Worm (Caenorhabditis elegans): Measurements from ENCODE around the gene cyp-37A1.
A peak's percentile ranks its signal among the peaks of the same experiment; 100 is the strongest.

Gene cyp-37A1

DNA sequence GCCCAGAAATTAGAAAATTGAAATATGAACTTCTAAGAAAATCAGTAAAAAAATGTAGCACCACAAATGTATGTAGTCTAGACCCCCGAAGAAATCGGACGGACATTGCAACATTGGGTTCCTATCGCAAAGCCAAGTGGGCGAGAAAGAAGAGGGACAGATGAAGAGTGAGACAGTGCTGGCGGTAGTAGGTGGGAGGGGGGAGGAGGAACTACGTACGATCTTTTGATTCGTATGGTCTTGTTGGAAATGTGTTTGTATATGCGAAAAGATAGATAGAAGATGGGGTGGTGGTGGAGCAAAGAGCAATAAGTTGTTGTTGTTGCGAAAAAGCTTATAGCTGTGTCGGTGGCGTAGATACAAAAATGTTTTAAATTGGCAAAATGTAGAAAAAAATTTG is 21.6 kb upstream of the cyp-37A1 start (continued):
- TF ChIP-seq attf-4 (tag; optimal IDR thresholded peaks at IDR 0.05) (no peak), tra-1 (GFP tag; IDR thresholded peaks at IDR 0.05) (0 out of 2 replicates have a peak, but pooled peaks have one; percentile 10), arid-1 (GFP tag; conservative IDR thresholded peaks at IDR 0.05) (no peak), ztf-7 (tag; optimal IDR thresholded peaks at IDR 0.05) (no peak), mes-2 (tag; optimal IDR thresholded peaks at IDR 0.05; ENCODE audit: poor library complexity, severe bottlenecking) (no peak), unc-62 (GFP tag; optimal IDR thresholded peaks at IDR 0.05 in 1 of 2) (no peak), unc-62 (tag; optimal IDR thresholded peaks at IDR 0.05) (no peak), dve-1 (tag; optimal IDR thresholded peaks at IDR 0.05; ENCODE audit: insufficient read depth) (no peak)

- TF ChIP-seq mxl-3 (GFP tag; optimal IDR thresholded peaks at IDR 0.05), result peak; percentile 36
- TF ChIP-seq lsy-2 (tag; optimal IDR thresholded peaks at IDR 0.05), result peak in 1 of 2 experiments; percentile 25
- no peak for TF ChIP-seq duxl-1 (tag; optimal IDR thresholded peaks at IDR 0.05; ENCODE audit: poor library complexity)
- TF ChIP-seq daf-16 (GFP tag; optimal IDR thresholded peaks at IDR 0.05), result no peak
- TF ChIP-seq daf-16 (tag; optimal IDR thresholded peaks at IDR 0.05), result peak; percentile 6
- TF ChIP-seq ceh-44 (GFP tag; IDR thresholded peaks at IDR 0.05), result no peak
- TF ChIP-seq lin-15B (tag; optimal IDR thresholded peaks at IDR 0.05), result no peak
- peak; percentile 95 for TF ChIP-seq aha-1 (tag)
- no peak for TF ChIP-seq T20F7.1 (GFP tag; optimal IDR thresholded peaks at IDR 0.05)
- peak in 1 of 2 experiments; percentile 1 for TF ChIP-seq hif-1 (tag; optimal IDR thresholded peaks at IDR 0.05)
- peak; percentile 25 for TF ChIP-seq hlh-30 (tag; optimal IDR thresholded peaks at IDR 0.05; ENCODE audit: insufficient read depth)
- TF ChIP-seq snpc-1.2 (GFP tag; IDR thresholded peaks at IDR 0.05), result 0 out of 2 replicates have a peak, but pooled peaks have one; percentile 9
- TF ChIP-seq Y5F2A.4 (GFP tag; optimal IDR thresholded peaks at IDR 0.05), result peak; percentile 7
- no peak for TF ChIP-seq fkh-10 (GFP tag; optimal IDR thresholded peaks at IDR 0.05)
- no peak for TF ChIP-seq jun-1 (tag; optimal IDR thresholded peaks at IDR 0.05)
- TF ChIP-seq set-16 (GFP tag; IDR thresholded peaks at IDR 0.05), result peak; percentile 72
- TF ChIP-seq nhr-42 (GFP tag; IDR thresholded peaks at IDR 0.05), result 0 out of 2 replicates have a peak, but pooled peaks have one; percentile 31
- TF ChIP-seq rbr-2 (tag; optimal IDR thresholded peaks at IDR 0.05), result peak; percentile 15
- peak in 1 of 2 experiments; percentile 91 for TF ChIP-seq unc-62 (GFP tag; optimal IDR thresholded peaks at IDR 0.05 in 1 of 2)
- no peak for TF ChIP-seq unc-62 (tag; optimal IDR thresholded peaks at IDR 0.05)
These were observed 20.9 kb upstream of the cyp-37A1 start for ce11 chrII:14037484-14038303.

ce11 chrII:14036724-14037483 is 20.1 kb upstream of the cyp-37A1 start:
- TF ChIP-seq Y48G9A.11 (GFP tag; IDR thresholded peaks at IDR 0.05), result 0 out of 2 replicates have a peak, but pooled peaks have one; percentile 11
- peak; percentile 48; the same call in 1 of the 2 replicates for TF ChIP-seq ctbp-1 (GFP tag; IDR thresholded peaks at IDR 0.05)
- no peak for TF ChIP-seq php-3 (GFP tag; IDR thresholded peaks at IDR 0.05)
- 0 out of 2 replicates have a peak, but pooled peaks have one; percentile 32 for TF ChIP-seq dmd-9 (GFP tag; IDR thresholded peaks at IDR 0.05)
- TF ChIP-seq mdl-1 (tag; optimal IDR thresholded peaks at IDR 0.05), result peak in 1 of 2 experiments; percentile 43
- TF ChIP-seq set-16 (GFP tag; IDR thresholded peaks at IDR 0.05), result peak; percentile 27; the same call in 1 of the 2 replicates
- TF ChIP-seq rbr-2 (tag; optimal IDR thresholded peaks at IDR 0.05), result peak; percentile 49
- TF ChIP-seq lin-1 (GFP tag; IDR thresholded peaks at IDR 0.05), result no peak
- TF ChIP-seq ceh-20 (GFP tag; IDR thresholded peaks at IDR 0.05), result peak; percentile 59; the same call in 1 of the 2 replicates
- peak; percentile 35 for TF ChIP-seq dmd-6 (GFP tag; IDR thresholded peaks at IDR 0.05)
- TF ChIP-seq lin-38 (GFP tag; IDR thresholded peaks at IDR 0.05), result peak; percentile 29; the same call in 1 of the 2 replicates
- 0 out of 2 replicates have a peak, but pooled peaks have one; percentile 7 for TF ChIP-seq egl-43 (GFP tag; IDR thresholded peaks at IDR 0.05)
- peak; percentile 32 to 46 for TF ChIP-seq lsy-2 (tag; optimal IDR thresholded peaks at IDR 0.05)
- TF ChIP-seq unc-62 (GFP tag; optimal IDR thresholded peaks at IDR 0.05 in 1 of 2), result peak in 1 of 2 experiments; percentile 12
- no peak for TF ChIP-seq unc-62 (tag; optimal IDR thresholded peaks at IDR 0.05)
- TF ChIP-seq Y5F2A.4 (GFP tag; optimal IDR thresholded peaks at IDR 0.05), result no peak
- TF ChIP-seq hlh-30 (tag; optimal IDR thresholded peaks at IDR 0.05; ENCODE audit: insufficient read depth), result peak; percentile 83
- peak; percentile 88 for TF ChIP-seq aha-1 (tag)
- peak; percentile 45 for TF ChIP-seq mes-2 (tag; optimal IDR thresholded peaks at IDR 0.05; ENCODE audit: poor library complexity, severe bottlenecking)
- TF ChIP-seq mep-1 (tag; optimal IDR thresholded peaks at IDR 0.05), result peak; percentile 46
- peak; percentile 32 for TF ChIP-seq fkh-10 (GFP tag; optimal IDR thresholded peaks at IDR 0.05)
- no peak for TF ChIP-seq daf-16 (GFP tag; optimal IDR thresholded peaks at IDR 0.05)
- TF ChIP-seq daf-16 (tag; optimal IDR thresholded peaks at IDR 0.05), result no peak
- peak in 1 of 2 experiments; percentile 31 for TF ChIP-seq hif-1 (tag; optimal IDR thresholded peaks at IDR 0.05)
- TF ChIP-seq hlh-11 (tag; optimal IDR thresholded peaks at IDR 0.05), result no peak
- TF ChIP-seq vab-7 (GFP tag; IDR thresholded peaks at IDR 0.05), result peak; percentile 44; the same call in 1 of the 2 replicates
